Worm (Caenorhabditis elegans) whole organism, L3 larva: ENCODE results near the gene ZK813.1.

Experiments used
- daf-12 ChIP-seq: fragments of 150-350 bp; optimal IDR thresholded peaks from 2 replicates; lab custom pipeline; 2014; ENCODE audit warnings: missing biosample characterization, missing genetic modification reagents, missing genetic modification characterization
- egl-5 ChIP-seq: fragments of 150-350 bp; optimal IDR thresholded peaks from 2 replicates; lab custom pipeline; 2017; ENCODE audit warnings: missing biosample characterization, missing genetic modification reagents, missing genetic modification characterization, inconsistent platforms
- elt-1 ChIP-seq: fragments of 150-350 bp; optimal IDR thresholded peaks from 2 replicates; lab custom pipeline; 2014; ENCODE audit warnings: missing biosample characterization, missing genetic modification characterization
- elt-2 ChIP-seq: sonication (generic microtip); optimal IDR thresholded peaks from 2 replicates; lab custom pipeline; 2016; ENCODE audit warnings: missing genetic modification reagents, mild to moderate bottlenecking, missing genetic modification characterization, missing compliant biosample characterization
- eor-1 ChIP-seq, 2 experiments: fragments of 150-350 bp; optimal IDR thresholded peaks; 2 replicates each; lab custom pipeline; 2014 to 2018; ENCODE audit warnings: missing biosample characterization in 2 of 2, missing genetic modification characterization in 2 of 2
- fkh-10 ChIP-seq: sonication (generic microtip); optimal IDR thresholded peaks from 2 replicates; lab custom pipeline; 2017; ENCODE audit warnings: missing biosample characterization, missing genetic modification reagents, missing genetic modification characterization
- fkh-2 ChIP-seq: fragments of 150-350 bp; optimal IDR thresholded peaks from 2 replicates; lab custom pipeline; 2014; ENCODE audit warnings: missing biosample characterization, missing genetic modification reagents, missing genetic modification characterization
- lin-39 ChIP-seq: fragments of 150-350 bp; optimal IDR thresholded peaks from 2 replicates; lab custom pipeline; 2018; ENCODE audit warnings: missing biosample characterization, missing genetic modification reagents, missing genetic modification characterization
- lsy-12 ChIP-seq: sonication (generic microtip); optimal IDR thresholded peaks from 2 replicates; lab custom pipeline; 2016; ENCODE audit warnings: mild to moderate bottlenecking, missing genetic modification characterization, missing compliant biosample characterization
- mdl-1 ChIP-seq: fragments of 150-350 bp; optimal IDR thresholded peaks from 2 replicates; lab custom pipeline; 2014; ENCODE audit warnings: missing biosample characterization, missing genetic modification characterization
- nfya-1 ChIP-seq: sonication (generic microtip); optimal IDR thresholded peaks from 2 replicates; lab custom pipeline; 2017; ENCODE audit warnings: missing genetic modification characterization, mild to moderate bottlenecking, missing compliant biosample characterization, antibody characterized with exemption, moderate library complexity; ENCODE audit not compliant: insufficient read depth
- nhr-12 ChIP-seq: fragments of 150-350 bp; optimal IDR thresholded peaks from 2 replicates; lab custom pipeline; 2014; ENCODE audit warnings: missing biosample characterization, missing genetic modification characterization
- nhr-23 ChIP-seq: fragments of 150-350 bp; optimal IDR thresholded peaks from 2 replicates; lab custom pipeline; 2014; ENCODE audit warnings: missing biosample characterization, missing genetic modification reagents, missing genetic modification characterization
- nhr-67 ChIP-seq: fragments of 150-350 bp; optimal IDR thresholded peaks from 2 replicates; lab custom pipeline; 2014; ENCODE audit warnings: missing biosample characterization, missing genetic modification characterization
- pqm-1 ChIP-seq: fragments of 150-350 bp; optimal IDR thresholded peaks from 2 replicates; lab custom pipeline; 2017; ENCODE audit warnings: missing biosample characterization, missing genetic modification characterization, inconsistent platforms
- skn-1 ChIP-seq: fragments of 150-350 bp; optimal IDR thresholded peaks from 2 replicates; lab custom pipeline; 2014; ENCODE audit warnings: missing biosample characterization, missing genetic modification characterization
- snpc-4 ChIP-seq: fragments of 150-350 bp; optimal IDR thresholded peaks from 2 replicates; lab custom pipeline; 2014; ENCODE audit warnings: missing biosample characterization, missing genetic modification characterization
- tbx-2 ChIP-seq: sonication (generic microtip); optimal IDR thresholded peaks from 2 replicates; lab custom pipeline; 2016; ENCODE audit warnings: mild to moderate bottlenecking, missing genetic modification characterization, missing compliant biosample characterization
- unc-62 ChIP-seq: fragments of 150-350 bp; sonication (generic microtip); optimal IDR thresholded peaks from 4 replicates; lab custom pipeline; 2014; ENCODE audit warnings: missing biosample characterization, missing genetic modification reagents, missing genetic modification characterization
- ztf-11 ChIP-seq: fragments of 150-350 bp; optimal IDR thresholded peaks from 2 replicates; lab custom pipeline; 2014; ENCODE audit warnings: missing biosample characterization, missing genetic modification characterization

Gene ZK813.1

ce11 chrX:3488074-3488688, 42.1 kb downstream of the ZK813.1 start:
- TF ChIP-seq nfya-1 (tag; lab: Kevin White, UChicago), result no peak
- TF ChIP-seq lin-39 (tag; lab: Kevin White, UChicago), result peak; percentile 12
- TF ChIP-seq egl-5 (tag; lab: Kevin White, UChicago), result peak; percentile 24

- TF ChIP-seq skn-1 (tag; lab: Kevin White, UChicago) (no peak), nhr-12 (tag; lab: Kevin White, UChicago) (no peak), fkh-10 (GFP tag; lab: Kevin White, UChicago) (no peak), egl-5 (tag; lab: Kevin White, UChicago) (no peak), elt-1 (tag; lab: Kevin White, UChicago) (no peak), snpc-4 (tag; lab: Kevin White, UChicago) (no peak), fkh-2 (tag; lab: Kevin White, UChicago) (no peak), nhr-23 (tag; lab: Kevin White, UChicago) (no peak), pqm-1 (tag; lab: Kevin White, UChicago) (no peak), eor-1 (tag; optimal IDR thresholded peaks at IDR 0.05; lab: Kevin White, UChicago) (no peak), lsy-12 (tag; lab: Kevin White, UChicago) (no peak), tbx-2 (tag; lab: Kevin White, UChicago) (no peak)
Measured at ce11 chrX:3488993-3489392, 42.9 kb downstream of the ZK813.1 start, which contains the start of gene C12D12.3. C12D12.3 (plus strand) TSS chrX:3489293.

ce11 chrX:3492431-3492830, 46.3 kb downstream of the ZK813.1 start:
- TF ChIP-seq tbx-2 (tag; lab: Kevin White, UChicago), result no peak
- no peak for TF ChIP-seq skn-1 (tag; lab: Kevin White, UChicago)

ce11 chrX:3494634-3495033, 48.5 kb downstream of the ZK813.1 start:
- TF ChIP-seq daf-12 (no peak), unc-62 (peak; percentile 1), egl-5 (tag; lab: Kevin White, UChicago) (peak; percentile 38), elt-2 (tag; lab: Kevin White, UChicago) (no peak), ztf-11 (tag; lab: Kevin White, UChicago) (no peak)

- peak; percentile 39 for TF ChIP-seq nhr-23 (tag; lab: Kevin White, UChicago)
- TF ChIP-seq elt-2 (tag; lab: Kevin White, UChicago), result no peak
- TF ChIP-seq mdl-1 (tag; lab: Kevin White, UChicago), result no peak
- TF ChIP-seq nhr-67, result no peak
Measured at ce11 chrX:3495776-3496175, 49.7 kb downstream of the ZK813.1 start, which contains the start of gene glt-1. glt-1 (plus strand) TSS chrX:3496026.
